Fruit fly (Drosophila melanogaster): Measurements from ENCODE around the gene CG11537.
A peak's percentile ranks its signal among the peaks of the same experiment; 100 is the strongest.

Gene CG11537

dm6 chr3L:3143383-3143962, at the start of gene CG11537, which contains the start of gene Alg2:
Gene CG11537 (minus strand): TSS chr3L:3143457.
Gene Alg2 (plus strand): TSS chr3L:3143808.
- TF ChIP-seq CG15269 (tag; optimal IDR thresholded peaks at IDR 0.05) = peak; percentile 26
- peak; percentile 24 for TF ChIP-seq CG13424 (tag; optimal IDR thresholded peaks at IDR 0.05)
- TF ChIP-seq Antp (GFP tag; optimal IDR thresholded peaks at IDR 0.05) = no peak
- TF ChIP-seq CG14667 (GFP tag; IDR thresholded peaks at IDR 0.05) = no peak
- TF ChIP-seq CG34224 (GFP tag; IDR thresholded peaks at IDR 0.05; ENCODE audit: partially characterized antibody) = no peak
- no peak for TF ChIP-seq ci (GFP tag; IDR thresholded peaks at IDR 0.05)
- 0 out of 3 replicates have a peak, but pooled peaks have one; percentile 39 for TF ChIP-seq CG34422 (GFP tag; IDR thresholded peaks at IDR 0.05)
- TF ChIP-seq sim (GFP tag; IDR thresholded peaks at IDR 0.05) = no peak
- peak; percentile 22 for TF ChIP-seq BEAF-32 (GFP tag; optimal IDR thresholded peaks at IDR 0.05)
- no peak for TF ChIP-seq slou (GFP tag; optimal IDR thresholded peaks at IDR 0.05)
- TF ChIP-seq Hr51 (GFP tag; optimal IDR thresholded peaks at IDR 0.05) = peak in 1 of 2 experiments; percentile 14
- TF ChIP-seq CG15601 (tag; optimal IDR thresholded peaks at IDR 0.05) = peak; percentile 32
- TF ChIP-seq CG15073 (GFP tag; optimal IDR thresholded peaks at IDR 0.05) = no peak
- peak; percentile 28 for TF ChIP-seq CG12155 (GFP tag; optimal IDR thresholded peaks at IDR 0.05)
- peak; percentile 17; the same call in 1 of the 2 replicates for TF ChIP-seq Xrp1 (GFP tag; IDR thresholded peaks at IDR 0.05)
- peak; percentile 66 for TF ChIP-seq CG8924 (tag; optimal IDR thresholded peaks at IDR 0.05)
- TF ChIP-seq Adf1 (GFP tag; IDR thresholded peaks at IDR 0.05) = no peak
- TF ChIP-seq CG14710 (tag; optimal IDR thresholded peaks at IDR 0.05) = peak; percentile 56
- 0 out of 2 replicates have a peak, but pooled peaks have one; percentile 20 for TF ChIP-seq CG31441 (GFP tag; IDR thresholded peaks at IDR 0.05)
- TF ChIP-seq Hsf (GFP tag; optimal IDR thresholded peaks at IDR 0.05) = no peak
- peak; percentile 35 for TF ChIP-seq CG13624 (GFP tag; optimal IDR thresholded peaks at IDR 0.05)
- TF ChIP-seq CG3065 (GFP tag; optimal IDR thresholded peaks at IDR 0.05) = no peak
- no peak for TF ChIP-seq D19B (GFP tag; optimal IDR thresholded peaks at IDR 0.05)
- peak; percentile 81 for TF ChIP-seq trem (tag; optimal IDR thresholded peaks at IDR 0.05)
- peak; percentile 44 for TF ChIP-seq grau (tag; optimal IDR thresholded peaks at IDR 0.05)
- TF ChIP-seq Nf-YB (GFP tag; optimal IDR thresholded peaks at IDR 0.05) = peak; percentile 33
- peak; percentile 12 for TF ChIP-seq CG18476 (GFP tag; optimal IDR thresholded peaks at IDR 0.05)
- no peak for TF ChIP-seq Side (GFP tag; optimal IDR thresholded peaks at IDR 0.05)
- TF ChIP-seq her (GFP tag; optimal IDR thresholded peaks at IDR 0.05) = no peak
- peak; percentile 36 for TF ChIP-seq E2f2 (GFP tag; IDR thresholded peaks at IDR 0.05)
- TF ChIP-seq Med (GFP tag) = peak; percentile 29
- TF ChIP-seq Dek (tag; optimal IDR thresholded peaks at IDR 0.05) = peak; percentile 12
- TF ChIP-seq Hr3 (GFP tag; optimal IDR thresholded peaks at IDR 0.05) = no peak
- peak; percentile 49 for TF ChIP-seq CG12659 (GFP tag; optimal IDR thresholded peaks at IDR 0.05)
- TF ChIP-seq ems (GFP tag; optimal IDR thresholded peaks at IDR 0.05) = no peak
- no peak for TF ChIP-seq TFAM (GFP tag; optimal IDR thresholded peaks at IDR 0.05)
- peak; percentile 5 for TF ChIP-seq CG13894 (tag; optimal IDR thresholded peaks at IDR 0.05)
- peak; percentile 8 for TF ChIP-seq chn (GFP tag; optimal IDR thresholded peaks at IDR 0.05)
- peak; percentile 62; the same call in 2 of the 3 replicates for TF ChIP-seq row (GFP tag; IDR thresholded peaks at IDR 0.05)
- TF ChIP-seq CG14441 (GFP tag; IDR thresholded peaks at IDR 0.05) = 0 out of 2 replicates have a peak, but pooled peaks have one; percentile 2
- TF ChIP-seq insv (GFP tag; optimal IDR thresholded peaks at IDR 0.05) = peak in 1 of 2 experiments; percentile 6
- peak; percentile 28 for TF ChIP-seq stwl (tag; optimal IDR thresholded peaks at IDR 0.05)
- peak; percentile 13 for TF ChIP-seq az2 (GFP tag; optimal IDR thresholded peaks at IDR 0.05)
- peak; percentile 21 for TF ChIP-seq CG7839 (tag; optimal IDR thresholded peaks at IDR 0.05)
- peak; percentile 12 for TF ChIP-seq HHEX (GFP tag; optimal IDR thresholded peaks at IDR 0.05)
- peak; percentile 56 for TF ChIP-seq scrt (GFP tag; optimal IDR thresholded peaks at IDR 0.05)
- TF ChIP-seq NfI (GFP tag; optimal IDR thresholded peaks at IDR 0.05) = peak; percentile 4
- peak; percentile 61 for TF ChIP-seq CG9932 (GFP tag; IDR thresholded peaks at IDR 0.05)
- no peak for TF ChIP-seq Aef1 (GFP tag; IDR thresholded peaks at IDR 0.05)
- TF ChIP-seq CG3847 (GFP tag; IDR thresholded peaks at IDR 0.05) = 0 out of 2 replicates have a peak, but pooled peaks have one; percentile 22

All from whole organism, embryonic.